Fruit fly (Drosophila melanogaster) S2 (cell line): ENCODE measurements around the gene TotA.

Experiments
- CG8478 ChIP-seq: fragments of >200 bp; optimal IDR thresholded peaks from 2 replicates; lab custom pipeline; 2018
- CTCF ChIP-seq, 2 experiments: fragments of >200 bp; optimal IDR thresholded peaks; 2 replicates each; lab custom pipeline; 2018

DNA sequence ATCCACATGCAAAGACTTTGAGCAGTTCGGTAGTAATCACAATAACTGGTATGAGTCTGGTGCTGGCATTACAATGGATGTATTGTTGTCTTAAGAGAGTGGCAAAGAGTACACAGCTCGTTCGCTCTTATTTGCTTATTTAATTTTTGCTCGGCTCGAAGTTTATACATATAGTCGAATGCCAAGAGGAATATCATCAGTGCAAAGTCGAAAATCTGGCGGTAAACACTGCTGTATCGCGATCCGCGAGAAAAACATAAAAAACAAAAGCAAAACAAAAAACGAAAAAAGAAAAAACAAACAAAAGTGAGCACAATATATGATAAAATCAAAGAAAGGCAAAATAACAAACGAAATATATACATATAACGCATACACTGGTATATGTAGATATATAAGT, 43.3 kb downstream of the TotA start, which contains the start of gene hdly:
- TF ChIP-seq CG8478, result no peak
- no peak for TF ChIP-seq CTCF (optimal IDR thresholded peaks at IDR 0.05; lab: Kevin White, UChicago)
